Worm (Caenorhabditis elegans) whole organism, midembryonic: ENCODE measurements around the gene F43C11.2.

Experiments
- T22C8.4 ChIP-seq: fragments of 200-800 bp; sonication (Bioruptor generic); IDR thresholded peaks from 2 replicates; pipeline ENCODE4 v1.3.6; 2022; ENCODE audit warnings: missing genetic modification characterization, missing compliant biosample characterization
- cog-1 ChIP-seq: sonication (generic microtip); optimal IDR thresholded peaks from 2 replicates; lab custom pipeline; 2016; ENCODE audit warnings: missing genetic modification characterization, missing compliant biosample characterization
- flt-1 ChIP-seq: fragments of 200-800 bp; sonication (Bioruptor generic); IDR thresholded peaks from 2 replicates; pipeline ENCODE4 v1.3.6; 2022; ENCODE audit warnings: missing genetic modification characterization, missing compliant biosample characterization
- klf-2 ChIP-seq: fragments of 200-800 bp; sonication (Bioruptor generic); conservative IDR thresholded peaks from 2 replicates; pipeline ENCODE4 v1.3.6; 2022; ENCODE audit warnings: missing genetic modification reagents, missing genetic modification characterization, missing compliant biosample characterization
- med-1 ChIP-seq: sonication (generic microtip); optimal IDR thresholded peaks from 2 replicates; lab custom pipeline; 2017; ENCODE audit warnings: missing genetic modification characterization, mild to moderate bottlenecking, missing compliant biosample characterization, antibody characterized with exemption, missing genetic modification reagents; ENCODE audit not compliant: insufficient read depth
- ref-1 ChIP-seq: fragments of 200-800 bp; sonication (Bioruptor generic); conservative IDR thresholded peaks from 2 replicates; pipeline ENCODE4 v1.3.6; 2022; ENCODE audit warnings: missing genetic modification reagents, missing genetic modification characterization, missing compliant biosample characterization
- tab-1 ChIP-seq: fragments of 200-800 bp; sonication (Bioruptor generic); IDR thresholded peaks from 2 replicates; pipeline ENCODE4 v1.3.6; 2022; ENCODE audit warnings: missing genetic modification characterization, missing compliant biosample characterization
- ztf-23 ChIP-seq: fragments of 200-800 bp; sonication (Bioruptor generic); IDR thresholded peaks from 2 replicates; pipeline ENCODE4 v1.3.6; 2022; ENCODE audit warnings: missing genetic modification reagents, missing genetic modification characterization, missing compliant biosample characterization
- ztf-29 ChIP-seq: fragments of 200-800 bp; sonication (Bioruptor generic); IDR thresholded peaks from 2 replicates; pipeline ENCODE4 v1.3.6; 2022; ENCODE audit warnings: missing genetic modification reagents, missing genetic modification characterization, missing compliant biosample characterization

F43C11.2 gene

ce11 chrII:2398884-2399283 is 44.3 kb downstream of the F43C11.2 start, which contains the start of gene F16G10.14:
Gene F16G10.14, minus strand, starts transcription at chrII:2398984.
- no peak for TF ChIP-seq ref-1 (GFP tag; lab: Robert Waterston, UW)
- no peak for TF ChIP-seq tab-1
- TF ChIP-seq flt-1 (GFP tag; lab: Robert Waterston, UW), result no peak
- no peak for TF ChIP-seq cog-1 (tag; lab: Kevin White, UChicago)
- no peak for TF ChIP-seq ztf-23
- TF ChIP-seq klf-2 (GFP tag; lab: Robert Waterston, UW), result no peak
- TF ChIP-seq ztf-29 (GFP tag; lab: Robert Waterston, UW), result no peak
- no peak for TF ChIP-seq T22C8.4 (GFP tag; lab: Robert Waterston, UW)
- no peak for TF ChIP-seq med-1 (GFP tag; lab: Kevin White, UChicago)

ce11 chrII:2399810-2400209 is 45.2 kb downstream of the F43C11.2 start:
- TF ChIP-seq ztf-29 (GFP tag; lab: Robert Waterston, UW) (no peak), cog-1 (tag; lab: Kevin White, UChicago) (no peak), ref-1 (GFP tag; lab: Robert Waterston, UW) (no peak), flt-1 (GFP tag; lab: Robert Waterston, UW) (no peak), tab-1 (no peak), ztf-23 (no peak), klf-2 (GFP tag; lab: Robert Waterston, UW) (no peak), T22C8.4 (GFP tag; lab: Robert Waterston, UW) (no peak), med-1 (GFP tag; lab: Kevin White, UChicago) (no peak)

- TF ChIP-seq ztf-29 (GFP tag; lab: Robert Waterston, UW), result no peak
- TF ChIP-seq klf-2 (GFP tag; lab: Robert Waterston, UW), result no peak
- TF ChIP-seq cog-1 (tag; lab: Kevin White, UChicago), result no peak
- no peak for TF ChIP-seq ref-1 (GFP tag; lab: Robert Waterston, UW)
- TF ChIP-seq med-1 (GFP tag; lab: Kevin White, UChicago), result no peak
- TF ChIP-seq T22C8.4 (GFP tag; lab: Robert Waterston, UW), result no peak
- no peak for TF ChIP-seq tab-1
- TF ChIP-seq ztf-23, result no peak
- TF ChIP-seq flt-1 (GFP tag; lab: Robert Waterston, UW), result no peak
Measured at ce11 chrII:2403984-2404383, 49.4 kb downstream of the F43C11.2 start, which contains the start of gene F16G10.1. Gene F16G10.1, plus strand, starts transcription at chrII:2404284.
